Worm (Caenorhabditis elegans): ENCODE data around the gene spig-1.

The spig-1 gene

DNA sequence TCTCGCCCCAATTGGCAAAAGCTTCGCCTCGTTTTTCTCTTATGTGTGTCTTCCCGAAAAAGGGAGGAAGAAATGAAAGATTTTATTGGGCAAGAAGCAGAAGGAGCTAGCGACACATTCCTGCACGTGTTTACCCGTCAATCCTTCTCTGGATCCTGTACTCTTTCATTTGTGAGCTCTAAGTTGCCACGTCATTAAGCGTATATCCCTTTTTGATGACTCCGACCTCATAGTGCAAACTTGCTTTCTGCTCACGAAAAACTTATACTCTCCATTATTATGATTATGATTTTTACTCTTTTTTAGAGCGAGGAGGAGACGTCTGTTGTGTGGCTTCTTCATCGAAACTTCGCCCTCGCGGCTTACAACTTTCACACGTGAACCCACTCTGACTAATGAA lies 20.8 kb downstream of the spig-1 start, which contains the start of gene F27B10.1:
TSS of gene F27B10.1 (plus strand) at position 301 of the 400 bp plus-strand sequence.
- TF ChIP-seq unc-55 (GFP tag; optimal IDR thresholded peaks at IDR 0.05), result no peak
- TF ChIP-seq ahr-1 (tag; optimal IDR thresholded peaks at IDR 0.05), result no peak
- TF ChIP-seq syd-9 (tag; optimal IDR thresholded peaks at IDR 0.05), result no peak
- TF ChIP-seq mec-3 (tag; optimal IDR thresholded peaks at IDR 0.05; ENCODE audit: borderline replicate concordance), result no peak
- no peak for TF ChIP-seq che-1 (tag; optimal IDR thresholded peaks at IDR 0.05)
- TF ChIP-seq hlh-8 (tag; optimal IDR thresholded peaks at IDR 0.05), result no peak
- TF ChIP-seq madf-2 (tag; optimal IDR thresholded peaks at IDR 0.05), result no peak
- no peak for TF ChIP-seq nfya-1 (tag; optimal IDR thresholded peaks at IDR 0.05)

DNA sequence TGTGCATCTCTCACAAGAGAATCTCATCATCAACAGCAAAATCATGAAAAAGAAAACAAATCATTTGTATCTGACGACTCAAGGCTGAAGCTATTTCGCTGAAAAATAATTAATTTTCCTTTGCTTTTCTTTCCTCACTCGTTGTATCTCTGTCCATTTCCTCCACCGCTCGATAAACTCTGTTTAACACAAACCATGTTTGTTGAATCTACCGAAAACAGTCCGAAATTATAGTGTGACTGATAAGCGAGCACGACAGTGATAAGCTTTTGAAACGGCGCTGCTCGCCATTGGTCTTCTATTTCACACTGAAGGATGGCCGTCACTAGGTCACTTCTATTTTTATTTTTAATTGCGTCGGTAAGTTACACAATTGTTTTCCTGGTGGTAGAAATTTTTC lies 24.1 kb downstream of the spig-1 start, which contains the start of gene npa-1:
TSS of gene npa-1 (plus strand) at position 142 of the 400 bp plus-strand sequence.
- TF ChIP-seq fax-1 (tag; optimal IDR thresholded peaks at IDR 0.05), result no peak
- TF ChIP-seq elt-2 (tag; optimal IDR thresholded peaks at IDR 0.05), result peak; percentile 45

DNA sequence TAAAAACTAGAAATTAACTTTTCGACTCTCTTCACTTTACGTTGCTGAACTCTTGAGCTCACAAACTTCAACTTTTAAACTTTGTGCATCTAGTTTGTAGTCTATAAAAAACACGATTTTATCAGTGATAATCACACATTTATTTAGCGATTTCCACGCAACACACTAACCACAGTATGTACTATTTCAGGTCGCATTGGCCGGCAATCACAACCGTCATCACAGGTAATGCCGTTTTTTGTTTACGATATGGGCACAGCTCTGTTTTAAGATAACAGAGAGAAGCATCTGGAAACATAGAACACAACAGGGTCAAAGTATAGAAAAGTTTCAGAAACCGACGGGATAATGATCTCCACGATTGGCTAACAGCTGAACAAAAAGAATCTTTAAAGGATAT lies 24.6 kb downstream of the spig-1 start:
- TF ChIP-seq che-1 (tag; optimal IDR thresholded peaks at IDR 0.05), result no peak
- TF ChIP-seq elt-2 (tag; optimal IDR thresholded peaks at IDR 0.05), result peak; percentile 7

ce11 chrV:7078765-7079164 lies 27.2 kb downstream of the spig-1 start:
- TF ChIP-seq tbx-7 (tag; optimal IDR thresholded peaks at IDR 0.05) (no peak), nfya-1 (tag; optimal IDR thresholded peaks at IDR 0.05) (no peak), rnt-1 (tag; optimal IDR thresholded peaks at IDR 0.05) (no peak), che-1 (tag; optimal IDR thresholded peaks at IDR 0.05) (no peak), pqm-1 (tag; optimal IDR thresholded peaks at IDR 0.05) (no peak), npax-4 (tag; optimal IDR thresholded peaks at IDR 0.05) (no peak), hlh-8 (tag; optimal IDR thresholded peaks at IDR 0.05) (no peak), ceh-31 (tag; optimal IDR thresholded peaks at IDR 0.05) (no peak), pax-1 (tag; optimal IDR thresholded peaks at IDR 0.05) (no peak), K09A11.1 (tag; optimal IDR thresholded peaks at IDR 0.05; ENCODE audit: insufficient read depth) (no peak), unc-42 (tag; optimal IDR thresholded peaks at IDR 0.05) (no peak), dmd-4 (tag; optimal IDR thresholded peaks at IDR 0.05; ENCODE audit: borderline replicate concordance) (no peak)

- TF ChIP-seq sdc-2 (tag; optimal IDR thresholded peaks at IDR 0.05), result no peak
- TF ChIP-seq F13H6.1 (tag; optimal IDR thresholded peaks at IDR 0.05), result no peak
- no peak for TF ChIP-seq zip-5 (tag; optimal IDR thresholded peaks at IDR 0.05)
Observed at ce11 chrV:7079388-7079787, 27.9 kb downstream of the spig-1 start.

- TF ChIP-seq pax-1 (tag; optimal IDR thresholded peaks at IDR 0.05) (no peak), hlh-13 (GFP tag; optimal IDR thresholded peaks at IDR 0.05) (no peak), ceh-31 (tag; optimal IDR thresholded peaks at IDR 0.05) (peak; percentile 89), ceh-48 (tag; optimal IDR thresholded peaks at IDR 0.05) (no peak), pros-1 (tag; optimal IDR thresholded peaks at IDR 0.05) (no peak), npax-4 (tag; optimal IDR thresholded peaks at IDR 0.05) (no peak), lim-6 (tag; optimal IDR thresholded peaks at IDR 0.05) (peak; percentile 43), hlh-8 (tag; optimal IDR thresholded peaks at IDR 0.05) (peak; percentile 78), ceh-18 (tag; optimal IDR thresholded peaks at IDR 0.05) (no peak), elt-4 (tag; optimal IDR thresholded peaks at IDR 0.05) (no peak), hlh-30 (tag; optimal IDR thresholded peaks at IDR 0.05; ENCODE audit: insufficient read depth) (no peak), madf-2 (tag; optimal IDR thresholded peaks at IDR 0.05) (no peak), pat-9 (tag; optimal IDR thresholded peaks at IDR 0.05) (no peak), nhr-11 (tag; optimal IDR thresholded peaks at IDR 0.05) (no peak), tbx-7 (tag; optimal IDR thresholded peaks at IDR 0.05) (peak; percentile 81), ttx-3 (tag; optimal IDR thresholded peaks at IDR 0.05) (no peak), pqm-1 (tag; optimal IDR thresholded peaks at IDR 0.05) (peak; percentile 63), rnt-1 (tag; optimal IDR thresholded peaks at IDR 0.05) (peak; percentile 42), F13H6.1 (tag; optimal IDR thresholded peaks at IDR 0.05) (peak; percentile 17), fkh-6 (tag; optimal IDR thresholded peaks at IDR 0.05) (no peak), pha-2 (tag; optimal IDR thresholded peaks at IDR 0.05) (peak; percentile 36), sox-4 (tag; optimal IDR thresholded peaks at IDR 0.05) (no peak), nfya-1 (tag; optimal IDR thresholded peaks at IDR 0.05) (no peak), nhr-232 (tag; optimal IDR thresholded peaks at IDR 0.05) (no peak), ceh-22 (tag; optimal IDR thresholded peaks at IDR 0.05) (no peak), unc-3 (GFP tag; conservative IDR thresholded peaks at IDR 0.05) (0 out of 2 replicates have a peak, but pooled peaks have one; percentile 32), unc-3 (tag; optimal IDR thresholded peaks at IDR 0.05) (no peak), ets-4 (tag; optimal IDR thresholded peaks at IDR 0.05) (peak; percentile 89), hlh-15 (tag; optimal IDR thresholded peaks at IDR 0.05) (no peak), gmeb-2 (tag; optimal IDR thresholded peaks at IDR 0.05) (no peak)
Observed at ce11 chrV:7084612-7085139, 33.2 kb downstream of the spig-1 start, which contains the start of gene mys-1. Gene mys-1, minus strand, starts transcription at chrV:7084662.

All from whole organism, late embryonic.